Worm (Caenorhabditis elegans) whole organism, L4/young adult: ENCODE data around the gene fbxc-34.

Experiments used
- W03F9.2 ChIP-seq: fragments of 150-350 bp; optimal IDR thresholded peaks from 2 replicates; lab custom pipeline; 2014; ENCODE audit warnings: missing biosample characterization, missing genetic modification characterization
- him-1 ChIP-seq: sonication (generic microtip); optimal IDR thresholded peaks from 2 replicates; lab custom pipeline; 2016; ENCODE audit warnings: missing genotype, missing genetic modification reagents, missing genetic modification characterization, missing compliant biosample characterization

DNA sequence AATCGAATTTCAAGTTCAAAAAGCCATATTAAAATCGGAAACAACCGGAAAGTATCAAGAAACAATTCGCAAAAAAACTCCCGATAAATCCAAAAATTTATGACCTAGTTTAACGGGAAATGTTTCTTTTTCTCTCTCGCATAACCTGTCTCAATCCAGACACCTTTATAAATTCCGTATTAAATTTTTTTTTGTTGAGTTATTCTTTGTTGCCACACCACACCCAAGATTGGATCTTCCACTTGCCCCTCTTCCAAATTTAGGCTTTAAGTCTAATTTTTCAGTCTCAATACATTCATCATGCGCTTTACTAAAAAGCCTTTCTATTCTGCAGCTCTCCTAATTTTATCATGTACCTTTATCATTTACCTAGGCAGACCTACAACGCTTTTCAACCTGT, 7.6 kb downstream of the fbxc-34 start, which contains the start of gene R07C3.3:
- no peak for TF ChIP-seq W03F9.2 (tag; lab: Kevin White, UChicago)
- TF ChIP-seq him-1 (tag; lab: Kevin White, UChicago) = no peak
